Fruit fly (Drosophila melanogaster): ENCODE measurements around the gene ArgRS.

The ArgRS gene

dm6 chrX:15867863-15868262 lies 23.9 kb upstream of the ArgRS start, which contains the start of gene Gapdh2 (continued):
- peak in 1 of 2 experiments; percentile 100 for TF ChIP-seq eve (GFP tag; optimal IDR thresholded peaks at IDR 0.05)
- TF ChIP-seq CG17186 (GFP tag; optimal IDR thresholded peaks at IDR 0.05), result peak; percentile 87
- peak; percentile 95 for TF ChIP-seq CG4617 (GFP tag; optimal IDR thresholded peaks at IDR 0.05; ENCODE audit: borderline replicate concordance)
- no peak for TF ChIP-seq Scr (GFP tag; IDR thresholded peaks at IDR 0.05; ENCODE audit: partially characterized antibody)
- TF ChIP-seq CG12071 (GFP tag; optimal IDR thresholded peaks at IDR 0.05), result peak; percentile 100
- peak; percentile 100 for TF ChIP-seq CG11695 (GFP tag; IDR thresholded peaks at IDR 0.05)
- peak; percentile 99 for TF ChIP-seq toy (GFP tag; IDR thresholded peaks at IDR 0.05)
- TF ChIP-seq Tbp (GFP tag; optimal IDR thresholded peaks at IDR 0.05), result no peak
- TF ChIP-seq CG4404 (GFP tag; IDR thresholded peaks at IDR 0.05), result peak; percentile 88
- peak; percentile 100 for TF ChIP-seq Fer2 (tag; optimal IDR thresholded peaks at IDR 0.05)
- TF ChIP-seq CG10462 (GFP tag; optimal IDR thresholded peaks at IDR 0.05), result peak; percentile 98
- peak; percentile 95 for TF ChIP-seq jing (GFP tag; optimal IDR thresholded peaks at IDR 0.05)
- TF ChIP-seq CG1832 (GFP tag; optimal IDR thresholded peaks at IDR 0.05), result no peak
- peak; percentile 100 for TF ChIP-seq CG14014 (GFP tag; IDR thresholded peaks at IDR 0.05)
- peak; percentile 100 for TF ChIP-seq caup (GFP tag; optimal IDR thresholded peaks at IDR 0.05; ENCODE audit: severe bottlenecking)
- peak; percentile 95 for TF ChIP-seq CG5180 (GFP tag; optimal IDR thresholded peaks at IDR 0.05)
- peak; percentile 100 for TF ChIP-seq CG7556 (GFP tag; optimal IDR thresholded peaks at IDR 0.05)
- peak; percentile 99 for TF ChIP-seq org-1 (GFP tag; optimal IDR thresholded peaks at IDR 0.05)
- TF ChIP-seq Dek (tag; optimal IDR thresholded peaks at IDR 0.05), result peak; percentile 100
- TF ChIP-seq CG7928 (GFP tag; optimal IDR thresholded peaks at IDR 0.05), result peak; percentile 85
- peak; percentile 99 for TF ChIP-seq CG12769 (tag; optimal IDR thresholded peaks at IDR 0.05)
- peak; percentile 98 for TF ChIP-seq CG10267 (tag; optimal IDR thresholded peaks at IDR 0.05)
- peak; percentile 97; the same call in 1 of the 2 replicates for TF ChIP-seq klu (GFP tag; IDR thresholded peaks at IDR 0.05)
- peak; percentile 85 for TF ChIP-seq Usf (GFP tag; optimal IDR thresholded peaks at IDR 0.05)
- TF ChIP-seq sima (GFP tag; optimal IDR thresholded peaks at IDR 0.05), result peak; percentile 93
- peak; percentile 100 for TF ChIP-seq CG13424 (tag; optimal IDR thresholded peaks at IDR 0.05)
- peak; percentile 100 for TF ChIP-seq oc (tag; optimal IDR thresholded peaks at IDR 0.05)
- TF ChIP-seq NC2β (GFP tag; optimal IDR thresholded peaks at IDR 0.05), result peak; percentile 94
- TF ChIP-seq Awh (GFP tag; IDR thresholded peaks at IDR 0.05), result peak; percentile 99
- TF ChIP-seq emc (GFP tag; optimal IDR thresholded peaks at IDR 0.05), result peak; percentile 94
- peak; percentile 100 for TF ChIP-seq CG12659 (GFP tag; optimal IDR thresholded peaks at IDR 0.05)
- no peak for TF ChIP-seq Opbp (GFP tag; IDR thresholded peaks at IDR 0.05; ENCODE audit: partially characterized antibody)
- peak; percentile 97 for TF ChIP-seq CG3838 (GFP tag; optimal IDR thresholded peaks at IDR 0.05)
- TF ChIP-seq aop (GFP tag; IDR thresholded peaks at IDR 0.05), result peak; percentile 95
- peak; percentile 84 for TF ChIP-seq MESR4 (GFP tag; optimal IDR thresholded peaks at IDR 0.05)
- peak; percentile 95 for TF ChIP-seq chn (GFP tag; optimal IDR thresholded peaks at IDR 0.05)
- peak; percentile 98 for TF ChIP-seq C15 (GFP tag; IDR thresholded peaks at IDR 0.05)
- TF ChIP-seq Eip74EF (GFP tag; optimal IDR thresholded peaks at IDR 0.05), result peak in 1 of 2 experiments; percentile 100
- TF ChIP-seq dmrt99B (tag; optimal IDR thresholded peaks at IDR 0.05), result peak; percentile 100
- peak; percentile 97 for TF ChIP-seq CG2202 (tag; optimal IDR thresholded peaks at IDR 0.05)
- TF ChIP-seq Xrp1 (GFP tag; IDR thresholded peaks at IDR 0.05), result peak; percentile 99
- peak; percentile 99 for TF ChIP-seq gro (GFP tag; optimal IDR thresholded peaks at IDR 0.05)
- TF ChIP-seq run (tag; optimal IDR thresholded peaks at IDR 0.05), result peak; percentile 100
- TF ChIP-seq Sry-δ (GFP tag; optimal IDR thresholded peaks at IDR 0.05), result peak; percentile 65
- TF ChIP-seq luna (GFP tag; optimal IDR thresholded peaks at IDR 0.05), result peak; percentile 94
- peak; percentile 99 for TF ChIP-seq CG7372 (GFP tag; IDR thresholded peaks at IDR 0.05)
- peak; percentile 90 for TF ChIP-seq CG8089 (GFP tag; optimal IDR thresholded peaks at IDR 0.05)
- peak; percentile 99 for TF ChIP-seq Ada2b (GFP tag; IDR thresholded peaks at IDR 0.05)
- peak; percentile 99 for TF ChIP-seq Sox100B (GFP tag; optimal IDR thresholded peaks at IDR 0.05)
- peak; percentile 73; the same call in 1 of the 2 replicates for TF ChIP-seq Dip2 (GFP tag; IDR thresholded peaks at IDR 0.05)
